Worm (Caenorhabditis elegans): ENCODE results near the gene irld-62.

ce11 chrV:15281279-15281949 lies 29.5 kb upstream of the irld-62 start, which contains the start of the genes srw-19 and srx-51:
- TF ChIP-seq blmp-1 (tag; optimal IDR thresholded peaks at IDR 0.05; ENCODE audit: insufficient read depth) (no peak), elt-3 (tag; optimal IDR thresholded peaks at IDR 0.05) (no peak), nhr-25 (tag; optimal IDR thresholded peaks at IDR 0.05) (no peak), alr-1 (tag; optimal IDR thresholded peaks at IDR 0.05) (no peak), ceh-16 (tag; optimal IDR thresholded peaks at IDR 0.05) (no peak), nhr-23 (tag; optimal IDR thresholded peaks at IDR 0.05) (no peak), unc-55 (GFP tag; optimal IDR thresholded peaks at IDR 0.05) (no peak), unc-39 (tag; optimal IDR thresholded peaks at IDR 0.05) (no peak), fos-1 (tag; optimal IDR thresholded peaks at IDR 0.05) (no peak), aly-2 (tag; optimal IDR thresholded peaks at IDR 0.05) (no peak)
